Fruit fly (Drosophila melanogaster) whole organism, embryonic: Measurements from ENCODE around the gene tay.

Source experiments
- Aef1 ChIP-seq: fragments of 200-800 bp; sonication (Bioruptor generic); IDR thresholded peaks from 3 replicates; pipeline ENCODE4 v1.3.6; 2022; ENCODE audit warnings: missing biosample characterization, missing genetic modification characterization
- Bteb2 ChIP-seq: fragments of 200-800 bp; sonication (Bioruptor generic); optimal IDR thresholded peaks from 2 replicates; lab custom pipeline; 2016; ENCODE audit warnings: missing biosample characterization, missing genetic modification characterization
- CG10147 ChIP-seq: fragments of 200-800 bp; sonication (Bioruptor generic); optimal IDR thresholded peaks from 2 replicates; lab custom pipeline; 2019; ENCODE audit warnings: missing biosample characterization, mild to moderate bottlenecking, missing genetic modification characterization, moderate library complexity
- CG10267 ChIP-seq: fragments of 200-800 bp; sonication (Bioruptor generic); optimal IDR thresholded peaks from 2 replicates; lab custom pipeline; 2018; ENCODE audit warnings: missing biosample characterization, mild to moderate bottlenecking, missing genetic modification characterization, moderate library complexity
- CG11723 ChIP-seq: fragments of 200-800 bp; sonication (Bioruptor generic); optimal IDR thresholded peaks from 2 replicates; lab custom pipeline; 2017; ENCODE audit warnings: missing biosample characterization, mild to moderate bottlenecking, missing genetic modification characterization
- CG14441 ChIP-seq: fragments of 200-800 bp; sonication (Bioruptor generic); IDR thresholded peaks from 2 replicates; pipeline ENCODE4 v1.3.6; 2022; ENCODE audit warnings: missing biosample characterization, missing genetic modification characterization
- CG1529 ChIP-seq: fragments of 200-800 bp; sonication (Bioruptor generic); optimal IDR thresholded peaks from 3 replicates; lab custom pipeline; 2018; ENCODE audit warnings: missing biosample characterization, missing genetic modification characterization
- CG15601 ChIP-seq: fragments of 200-800 bp; sonication (Bioruptor generic); optimal IDR thresholded peaks from 3 replicates; lab custom pipeline; 2019; ENCODE audit warnings: missing biosample characterization, mild to moderate bottlenecking, missing genetic modification characterization, moderate library complexity
- CG17328 ChIP-seq: fragments of 200-800 bp; sonication (Bioruptor generic); IDR thresholded peaks from 2 replicates; pipeline ENCODE4 v1.3.6; 2022; ENCODE audit warnings: missing biosample characterization, missing genetic modification characterization
- CG2120 ChIP-seq: fragments of 200-800 bp; sonication (Bioruptor generic); optimal IDR thresholded peaks from 3 replicates; lab custom pipeline; 2016; ENCODE audit warnings: missing biosample characterization, missing genetic modification characterization
- CG2199 ChIP-seq: fragments of 200-800 bp; sonication (Bioruptor generic); IDR thresholded peaks from 3 replicates; pipeline ENCODE4 v1.3.6; 2022; ENCODE audit warnings: missing biosample characterization, missing genetic modification characterization
- CG32767 ChIP-seq: fragments of 200-800 bp; sonication (Bioruptor generic); IDR thresholded peaks from 2 replicates; pipeline ENCODE4 v1.3.6; 2022; ENCODE audit warnings: missing biosample characterization, missing genetic modification characterization
- CG32772 ChIP-seq: fragments of 200-800 bp; sonication (Bioruptor generic); IDR thresholded peaks from 2 replicates; pipeline ENCODE4 v1.3.6; 2022; ENCODE audit warnings: missing biosample characterization, missing genetic modification characterization
- CG4282 ChIP-seq: fragments of 200-800 bp; sonication (Bioruptor generic); optimal IDR thresholded peaks from 2 replicates; lab custom pipeline; 2016; ENCODE audit warnings: missing biosample characterization, missing genetic modification characterization
- CG4617 ChIP-seq: fragments of 200-800 bp; sonication (Bioruptor generic); optimal IDR thresholded peaks from 3 replicates; lab custom pipeline; 2016; ENCODE audit warnings: missing biosample characterization, missing genetic modification characterization, borderline replicate concordance
- CG6813 ChIP-seq: fragments of 200-800 bp; sonication (Bioruptor generic); optimal IDR thresholded peaks from 2 replicates; lab custom pipeline; 2017; ENCODE audit warnings: missing biosample characterization, missing genetic modification characterization, mild to moderate bottlenecking, moderate library complexity, missing genetic modification reagents
- CG8765 ChIP-seq: fragments of 200-800 bp; sonication (Bioruptor generic); IDR thresholded peaks from 2 replicates; pipeline ENCODE4 v1.3.6; 2022; ENCODE audit warnings: missing biosample characterization, missing genetic modification characterization
- CG9215 ChIP-seq: fragments of 200-800 bp; sonication (Bioruptor generic); IDR thresholded peaks from 2 replicates; pipeline ENCODE4 v1.3.6; 2022; ENCODE audit warnings: missing biosample characterization, missing genetic modification characterization
- CG9797 ChIP-seq: fragments of 200-800 bp; sonication (Bioruptor generic); optimal IDR thresholded peaks from 3 replicates; lab custom pipeline; 2018; ENCODE audit warnings: missing biosample characterization, mild to moderate bottlenecking, missing genetic modification characterization
- CG9932 ChIP-seq: fragments of 200-800 bp; sonication (Bioruptor generic); IDR thresholded peaks from 2 replicates; pipeline ENCODE4 v1.3.6; 2022; ENCODE audit warnings: missing biosample characterization, missing genetic modification characterization
- Deaf1 ChIP-seq: fragments of 200-800 bp; optimal IDR thresholded peaks from 3 replicates; lab custom pipeline; 2019; ENCODE audit warnings: missing biosample characterization, mild to moderate bottlenecking, missing genetic modification characterization, moderate library complexity
- Dll ChIP-seq: fragments of 200-800 bp; sonication (Bioruptor generic); IDR thresholded peaks from 4 replicates; pipeline ENCODE4 v1.3.6; 2022; ENCODE audit warnings: missing biosample characterization, missing genetic modification characterization; ENCODE audit not compliant: partially characterized antibody
- Fer3 ChIP-seq: fragments of 200-800 bp; sonication (Bioruptor generic); optimal IDR thresholded peaks from 2 replicates; lab custom pipeline; 2018; ENCODE audit warnings: missing biosample characterization, mild to moderate bottlenecking, missing genetic modification characterization, moderate library complexity
- Gsc ChIP-seq: fragments of 200-800 bp; sonication (Bioruptor generic); IDR thresholded peaks from 2 replicates; pipeline ENCODE4 v1.3.6; 2022; ENCODE audit warnings: missing biosample characterization, missing genetic modification characterization
- Hr78 ChIP-seq, 2 experiments: fragments of 200-800 bp in 1 of 2; fragments of >200 bp in 1 of 2; sonication (Bioruptor generic) in 1 of 2; optimal IDR thresholded peaks; 2 replicates each; lab custom pipeline; 2017 to 2019; ENCODE audit warnings: missing biosample characterization in 2 of 2, missing genetic modification characterization in 2 of 2, mild to moderate bottlenecking in 1 of 2, moderate library complexity in 1 of 2
- MBD-R2 ChIP-seq: fragments of 200-800 bp; sonication (Bioruptor generic); IDR thresholded peaks from 2 replicates; pipeline ENCODE4 v1.3.6; 2022; ENCODE audit warnings: missing biosample characterization, missing genetic modification characterization
- Max ChIP-seq: fragments of 200-800 bp; sonication (Bioruptor generic); optimal IDR thresholded peaks from 2 replicates; lab custom pipeline; 2016; ENCODE audit warnings: missing biosample characterization, mild to moderate bottlenecking, missing genetic modification characterization
- Poxn ChIP-seq: fragments of 200-800 bp; sonication (Bioruptor generic); IDR thresholded peaks from 2 replicates; pipeline ENCODE4 v1.3.6; 2022; ENCODE audit warnings: missing biosample characterization, missing genetic modification characterization
- Rx ChIP-seq: fragments of 200-800 bp; sonication (Bioruptor generic); IDR thresholded peaks from 2 replicates; pipeline ENCODE4 v1.3.6; 2022; ENCODE audit warnings: missing biosample characterization, missing genetic modification characterization
- Stat92E ChIP-seq, 3 experiments: fragments of >200 bp in 2 of 3; fragments of 200-800 bp in 1 of 3; sonication (Bioruptor generic) in 1 of 3; optimal IDR thresholded peaks; 2 replicates each; lab custom pipeline; 2017 to 2019; ENCODE audit warnings: missing biosample characterization in 3 of 3, missing genetic modification characterization in 3 of 3, mild to moderate bottlenecking in 1 of 3, moderate library complexity in 1 of 3
- Trl ChIP-seq, 3 experiments: fragments of >200 bp in 2 of 3; fragments of 200-800 bp in 1 of 3; sonication (Bioruptor generic) in 1 of 3; optimal IDR thresholded peaks; 2 replicates in 1 of 3; 3 replicates in 2 of 3; lab custom pipeline; 2016 to 2017; ENCODE audit warnings: missing biosample characterization in 1 of 3, missing genetic modification characterization in 1 of 3
- Usf ChIP-seq: fragments of 200-800 bp; sonication (Bioruptor generic); optimal IDR thresholded peaks from 2 replicates; lab custom pipeline; 2017; ENCODE audit warnings: missing genotype, missing biosample characterization, missing genetic modification characterization
- Xbp1 ChIP-seq: fragments of 200-800 bp; sonication (Bioruptor generic); optimal IDR thresholded peaks from 3 replicates; lab custom pipeline; 2016; ENCODE audit warnings: missing biosample characterization, mild to moderate bottlenecking, missing genetic modification characterization
- az2 ChIP-seq: fragments of 200-800 bp; sonication (Bioruptor generic); optimal IDR thresholded peaks from 3 replicates; lab custom pipeline; 2016; ENCODE audit warnings: missing biosample characterization, missing genetic modification characterization
- cg ChIP-seq: fragments of 200-800 bp; sonication (Bioruptor generic); optimal IDR thresholded peaks from 3 replicates; lab custom pipeline; 2019; ENCODE audit warnings: missing biosample characterization, mild to moderate bottlenecking, missing genetic modification characterization, moderate library complexity
- chinmo ChIP-seq: fragments of 200-800 bp; sonication (Bioruptor generic); IDR thresholded peaks from 4 replicates; pipeline ENCODE4 v1.3.6; 2022; ENCODE audit warnings: missing biosample characterization, missing genetic modification characterization; ENCODE audit not compliant: partially characterized antibody
- croc ChIP-seq: fragments of 200-800 bp; sonication (Bioruptor generic); conservative IDR thresholded peaks from 3 replicates; pipeline ENCODE4 v1.3.6; 2022; ENCODE audit warnings: missing biosample characterization, missing genetic modification characterization
- dmrt11E ChIP-seq: fragments of 200-800 bp; sonication (Bioruptor generic); optimal IDR thresholded peaks from 3 replicates; lab custom pipeline; 2018; ENCODE audit warnings: missing biosample characterization, mild to moderate bottlenecking, missing genetic modification characterization, moderate library complexity
- ftz-f1 ChIP-seq: fragments of 200-800 bp; sonication (Bioruptor generic); optimal IDR thresholded peaks from 2 replicates; lab custom pipeline; 2016; ENCODE audit warnings: missing biosample characterization, missing genetic modification characterization
- gt ChIP-seq: fragments of 200-800 bp; sonication (Bioruptor generic); IDR thresholded peaks from 2 replicates; pipeline ENCODE4 v1.3.6; 2022; ENCODE audit warnings: missing biosample characterization, missing genetic modification characterization
- her ChIP-seq: fragments of 200-800 bp; sonication (Bioruptor generic); optimal IDR thresholded peaks from 2 replicates; lab custom pipeline; 2016; ENCODE audit warnings: missing biosample characterization, missing genetic modification characterization
- knrl ChIP-seq: fragments of 200-800 bp; sonication (Bioruptor generic); IDR thresholded peaks from 3 replicates; pipeline ENCODE4 v1.3.6; 2022; ENCODE audit warnings: missing biosample characterization, missing genetic modification characterization; ENCODE audit not compliant: partially characterized antibody
- nerfin-1 ChIP-seq: fragments of 200-800 bp; sonication (Bioruptor generic); optimal IDR thresholded peaks from 3 replicates; lab custom pipeline; 2019; ENCODE audit warnings: missing biosample characterization, mild to moderate bottlenecking, missing genetic modification characterization, moderate library complexity
- pros ChIP-seq: fragments of 200-800 bp; sonication (Bioruptor generic); optimal IDR thresholded peaks from 3 replicates; lab custom pipeline; 2019; ENCODE audit warnings: missing biosample characterization, mild to moderate bottlenecking, missing genetic modification characterization, moderate library complexity
- ro ChIP-seq: fragments of 200-800 bp; sonication (Bioruptor generic); IDR thresholded peaks from 2 replicates; pipeline ENCODE4 v1.3.6; 2022; ENCODE audit warnings: missing biosample characterization, missing genetic modification characterization
- sob ChIP-seq: fragments of 200-800 bp; sonication (Bioruptor generic); IDR thresholded peaks from 2 replicates; pipeline ENCODE4 v1.3.6; 2022; ENCODE audit warnings: missing biosample characterization, missing genetic modification characterization
- sug ChIP-seq: fragments of 200-800 bp; optimal IDR thresholded peaks from 2 replicates; lab custom pipeline; 2019; ENCODE audit warnings: missing biosample characterization, mild to moderate bottlenecking, missing genetic modification characterization, moderate library complexity
- tap ChIP-seq: fragments of 200-800 bp; optimal IDR thresholded peaks from 3 replicates; lab custom pipeline; 2019; ENCODE audit warnings: missing biosample characterization, mild to moderate bottlenecking, missing genetic modification characterization, moderate library complexity
- tx ChIP-seq: fragments of 200-800 bp; sonication (Bioruptor generic); optimal IDR thresholded peaks from 2 replicates; lab custom pipeline; 2016; ENCODE audit warnings: missing biosample characterization, missing genetic modification characterization
- yki ChIP-seq: fragments of >200 bp; optimal IDR thresholded peaks from 3 replicates; lab custom pipeline; 2018
- zfh1 ChIP-seq: fragments of 200-800 bp; sonication (Bioruptor generic); IDR thresholded peaks from 3 replicates; pipeline ENCODE4 v1.3.6; 2022; ENCODE audit warnings: missing biosample characterization, missing genetic modification characterization

tay gene

dm6 chrX:15860479-15860878, 26.6 kb downstream of the tay start (continued):
- peak; percentile 91 for TF ChIP-seq CG32772 (GFP tag; lab: Robert Waterston, UW)
- TF ChIP-seq Bteb2, result no peak
- TF ChIP-seq CG14441 (GFP tag; lab: Robert Waterston, UW), result peak; percentile 40; the same call in 1 of the 2 replicates
- TF ChIP-seq CG9932 (GFP tag; lab: Robert Waterston, UW), result 0 out of 2 replicates have a peak, but pooled peaks have one; percentile 18
- no peak for TF ChIP-seq Gsc (GFP tag; lab: Robert Waterston, UW)
- TF ChIP-seq CG11723 (GFP tag; lab: Kevin White, UChicago), result no peak
- TF ChIP-seq CG10267 (tag; lab: Kevin White, UChicago), result no peak
- peak; percentile 19; the same call in 1 of the 3 replicates for TF ChIP-seq knrl (GFP tag; lab: Robert Waterston, UW)
- TF ChIP-seq CG15601 (tag; lab: Kevin White, UChicago), result no peak
- 0 out of 3 replicates have a peak, but pooled peaks have one; percentile 31 for TF ChIP-seq zfh1 (GFP tag; lab: Robert Waterston, UW)
- 0 out of 2 replicates have a peak, but pooled peaks have one; percentile 21 for TF ChIP-seq CG8765 (GFP tag; lab: Robert Waterston, UW)
- TF ChIP-seq Fer3 (tag; lab: Kevin White, UChicago), result no peak
- no peak for TF ChIP-seq ro (GFP tag; lab: Robert Waterston, UW)
- TF ChIP-seq dmrt11E (tag; lab: Kevin White, UChicago), result no peak
- TF ChIP-seq her (GFP tag; lab: Kevin White, UChicago), result no peak
- no peak for TF ChIP-seq Stat92E (GFP tag; optimal IDR thresholded peaks at IDR 0.05; lab: Kevin White, UChicago)
- no peak for TF ChIP-seq yki
- TF ChIP-seq cg (GFP tag; lab: Kevin White, UChicago), result peak; percentile 31
- TF ChIP-seq CG2199 (GFP tag; lab: Robert Waterston, UW), result peak; percentile 82
- TF ChIP-seq nerfin-1, result no peak
- TF ChIP-seq CG4282, result peak; percentile 33
- no peak for TF ChIP-seq CG9215 (GFP tag; lab: Robert Waterston, UW)
- TF ChIP-seq MBD-R2 (GFP tag; lab: Robert Waterston, UW), result peak; percentile 41
- TF ChIP-seq chinmo (GFP tag; lab: Robert Waterston, UW), result no peak
- TF ChIP-seq Xbp1 (GFP tag; lab: Kevin White, UChicago), result no peak
- TF ChIP-seq tx (GFP tag; lab: Kevin White, UChicago), result no peak
- TF ChIP-seq CG32767 (GFP tag; lab: Robert Waterston, UW), result peak; percentile 85
- TF ChIP-seq Rx (GFP tag; lab: Robert Waterston, UW), result no peak
- peak; percentile 25 for TF ChIP-seq CG2120 (GFP tag; lab: Kevin White, UChicago)
- TF ChIP-seq CG17328 (GFP tag; lab: Robert Waterston, UW), result peak; percentile 31; the same call in 1 of the 2 replicates
- peak; percentile 54; the same call in 1 of the 2 replicates for TF ChIP-seq sob (GFP tag; lab: Robert Waterston, UW)
- no peak for TF ChIP-seq gt (GFP tag; lab: Robert Waterston, UW)
- no peak for TF ChIP-seq CG9797 (GFP tag; lab: Kevin White, UChicago)
- TF ChIP-seq CG10147, result peak; percentile 26
- TF ChIP-seq Poxn (GFP tag; lab: Robert Waterston, UW), result no peak
- TF ChIP-seq CG1529 (GFP tag; lab: Kevin White, UChicago), result peak; percentile 1
- no peak for TF ChIP-seq ftz-f1 (GFP tag; lab: Kevin White, UChicago)
- TF ChIP-seq Usf (GFP tag; lab: Kevin White, UChicago), result no peak
- no peak for TF ChIP-seq Trl (optimal IDR thresholded peaks at IDR 0.05; lab: Kevin White, UChicago)
- no peak for TF ChIP-seq Trl (GFP tag; optimal IDR thresholded peaks at IDR 0.05; lab: Kevin White, UChicago)
- TF ChIP-seq sug, result peak; percentile 44
- TF ChIP-seq CG6813 (GFP tag; lab: Kevin White, UChicago), result no peak
- no peak for TF ChIP-seq tap (tag; lab: Kevin White, UChicago)
- no peak for TF ChIP-seq croc (GFP tag; lab: Robert Waterston, UW)
- TF ChIP-seq CG4617 (GFP tag; lab: Kevin White, UChicago), result peak; percentile 65
- TF ChIP-seq pros (GFP tag; lab: Kevin White, UChicago), result no peak
- TF ChIP-seq az2 (GFP tag; lab: Kevin White, UChicago), result no peak
- TF ChIP-seq Hr78 (GFP tag; optimal IDR thresholded peaks at IDR 0.05; lab: Kevin White, UChicago), result no peak
- peak; percentile 7 for TF ChIP-seq Deaf1 (tag; lab: Kevin White, UChicago)
- no peak for TF ChIP-seq Aef1 (GFP tag; lab: Robert Waterston, UW)
- no peak for TF ChIP-seq Dll (GFP tag; lab: Robert Waterston, UW)
- TF ChIP-seq Max (GFP tag; lab: Kevin White, UChicago), result peak; percentile 2
